Fruit fly (Drosophila melanogaster) whole organism, pupa: ENCODE measurements around the gene CG15912.

ENCODE experiments used
- CG10348 ChIP-seq: fragments of 200-800 bp; sonication (Bioruptor generic); IDR thresholded peaks from 2 replicates; pipeline ENCODE4 v1.3.6; 2022; ENCODE audit warnings: missing biosample characterization, missing genetic modification characterization
- CG12605 ChIP-seq: fragments of 200-800 bp; sonication (Bioruptor generic); IDR thresholded peaks from 2 replicates; pipeline ENCODE4 v1.3.6; 2022; ENCODE audit warnings: missing biosample characterization, missing genetic modification characterization
- CG13204 ChIP-seq: fragments of 200-800 bp; sonication (Bioruptor generic); optimal IDR thresholded peaks from 2 replicates; lab custom pipeline; 2018; ENCODE audit warnings: missing biosample characterization, mild to moderate bottlenecking, missing genetic modification characterization, moderate library complexity
- CG14655 ChIP-seq: fragments of 200-800 bp; sonication (Bioruptor generic); optimal IDR thresholded peaks from 3 replicates; lab custom pipeline; 2017; ENCODE audit warnings: mild to moderate bottlenecking, missing biosample characterization, missing genetic modification reagents, missing genetic modification characterization
- CG15710 ChIP-seq: fragments of 200-800 bp; sonication (Bioruptor generic); optimal IDR thresholded peaks from 2 replicates; lab custom pipeline; 2018; ENCODE audit warnings: missing biosample characterization, mild to moderate bottlenecking, missing genetic modification characterization, moderate library complexity
- CG17806 ChIP-seq: fragments of 200-800 bp; sonication (Bioruptor generic); optimal IDR thresholded peaks from 2 replicates; lab custom pipeline; 2018; ENCODE audit warnings: missing biosample characterization, mild to moderate bottlenecking, missing genetic modification characterization, moderate library complexity
- CG32121 ChIP-seq: fragments of 200-800 bp; sonication (Bioruptor generic); IDR thresholded peaks from 2 replicates; pipeline ENCODE4 v1.3.6; 2022; ENCODE audit warnings: missing biosample characterization, missing genetic modification characterization
- CG34367 ChIP-seq: fragments of 200-800 bp; sonication (Bioruptor generic); optimal IDR thresholded peaks from 2 replicates; lab custom pipeline; 2018; ENCODE audit warnings: missing biosample characterization, mild to moderate bottlenecking, missing genetic modification characterization
- CG4496 ChIP-seq: fragments of 200-800 bp; sonication (Bioruptor generic); IDR thresholded peaks from 3 replicates; pipeline ENCODE4 v1.3.6; 2022; ENCODE audit warnings: missing biosample characterization, missing genetic modification characterization
- CG8159 ChIP-seq: fragments of 200-800 bp; sonication (Bioruptor generic); optimal IDR thresholded peaks from 3 replicates; lab custom pipeline; 2018; ENCODE audit warnings: missing biosample characterization, mild to moderate bottlenecking, missing genetic modification characterization, moderate library complexity
- CG8301 ChIP-seq: fragments of 200-800 bp; sonication (Bioruptor generic); optimal IDR thresholded peaks from 2 replicates; lab custom pipeline; 2018; ENCODE audit warnings: missing biosample characterization, mild to moderate bottlenecking, missing genetic modification characterization
- CG9948 ChIP-seq: fragments of 200-800 bp; sonication (Bioruptor generic); optimal IDR thresholded peaks from 2 replicates; lab custom pipeline; 2018; ENCODE audit warnings: missing biosample characterization, mild to moderate bottlenecking, missing genetic modification characterization, moderate library complexity
- D1 ChIP-seq: fragments of 200-800 bp; sonication (Bioruptor generic); optimal IDR thresholded peaks from 2 replicates; lab custom pipeline; 2018; ENCODE audit warnings: missing biosample characterization, mild to moderate bottlenecking, missing genetic modification characterization, moderate library complexity
- EcR ChIP-seq: fragments of 200-800 bp; sonication (Bioruptor generic); optimal IDR thresholded peaks from 3 replicates; lab custom pipeline; 2019; ENCODE audit warnings: missing biosample characterization, missing genetic modification characterization, mild to moderate bottlenecking, moderate library complexity, missing genetic modification reagents
- Ets98B ChIP-seq: fragments of 200-800 bp; sonication (Bioruptor generic); IDR thresholded peaks from 2 replicates; pipeline ENCODE4 v1.3.6; 2022; ENCODE audit warnings: missing biosample characterization, missing genetic modification characterization
- Pif1A ChIP-seq: fragments of 200-800 bp; sonication (Bioruptor generic); optimal IDR thresholded peaks from 3 replicates; lab custom pipeline; 2016; ENCODE audit warnings: missing biosample characterization, missing genetic modification characterization
- Pif1B ChIP-seq: fragments of 200-800 bp; sonication (Bioruptor generic); optimal IDR thresholded peaks from 3 replicates; lab custom pipeline; 2016; ENCODE audit warnings: missing biosample characterization, missing genetic modification characterization
- Snoo ChIP-seq: fragments of 200-800 bp; sonication (Bioruptor generic); optimal IDR thresholded peaks from 3 replicates; lab custom pipeline; 2017; ENCODE audit warnings: missing biosample characterization, mild to moderate bottlenecking, missing genetic modification characterization, inconsistent platforms
- fd96Ca ChIP-seq: fragments of 200-800 bp; sonication (Bioruptor generic); IDR thresholded peaks from 3 replicates; pipeline ENCODE4 v1.3.6; 2022; ENCODE audit warnings: missing biosample characterization, missing genetic modification characterization
- gl ChIP-seq: fragments of 200-800 bp; sonication (Bioruptor generic); optimal IDR thresholded peaks from 2 replicates; lab custom pipeline; 2018; ENCODE audit warnings: missing biosample characterization, mild to moderate bottlenecking, missing genetic modification characterization
- rn ChIP-seq: fragments of 200-800 bp; sonication (Bioruptor generic); IDR thresholded peaks from 2 replicates; pipeline ENCODE4 v1.3.6; 2022; ENCODE audit warnings: missing biosample characterization, missing genetic modification characterization

The CG15912 gene

DNA sequence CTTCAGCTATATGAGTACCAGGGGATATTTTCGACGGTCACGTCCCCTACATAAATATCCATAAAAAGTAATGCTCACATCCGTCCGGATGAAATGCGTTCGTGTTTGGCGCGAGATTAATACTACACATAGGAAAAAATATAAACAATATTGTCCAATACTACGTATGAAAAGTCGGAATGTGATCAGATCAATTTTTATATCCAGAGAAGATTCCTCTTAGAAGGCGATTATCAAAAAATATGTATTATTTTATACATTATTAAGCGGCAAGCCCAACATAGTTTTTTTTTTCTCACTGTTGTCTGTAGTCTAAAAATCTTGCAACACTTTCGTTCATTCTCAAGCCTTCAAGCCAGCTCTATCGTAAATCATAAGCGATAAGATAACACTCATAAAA is 25.1 kb downstream of the CG15912 start:
- peak; percentile 27 for TF ChIP-seq CG8159
- no peak for TF ChIP-seq D1 (tag; lab: Kevin White, UChicago)
- TF ChIP-seq, all 21 proteins: peak for 1

DNA sequence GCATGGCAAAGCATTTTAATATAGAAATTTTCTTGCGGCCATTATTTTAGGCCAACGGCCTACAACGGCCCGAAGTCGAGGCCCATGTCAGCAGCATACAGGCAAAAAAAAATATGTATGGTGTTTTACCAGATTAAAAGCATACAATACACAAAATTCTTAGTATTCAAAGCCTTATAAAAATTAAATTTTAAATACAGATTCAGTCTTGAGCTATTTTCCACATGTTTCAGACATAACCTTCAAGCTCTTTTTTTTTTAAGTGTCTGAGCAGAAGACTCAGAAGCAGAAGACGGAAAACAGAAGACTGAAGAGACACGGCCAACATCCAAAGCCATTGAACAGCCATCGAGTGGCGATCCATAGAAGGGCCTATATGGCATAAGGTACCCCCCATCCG is 32.9 kb downstream of the CG15912 start:
- TF ChIP-seq CG12605 (GFP tag; lab: Robert Waterston, UW) (no peak), CG8301 (tag; lab: Kevin White, UChicago) (no peak), Pif1A (GFP tag; lab: Kevin White, UChicago) (no peak), Ets98B (GFP tag; lab: Robert Waterston, UW) (no peak), CG8159 (peak; percentile 9), CG34367 (tag; lab: Kevin White, UChicago) (no peak), gl (tag; lab: Kevin White, UChicago) (no peak), fd96Ca (GFP tag; lab: Robert Waterston, UW) (no peak), CG4496 (GFP tag; lab: Robert Waterston, UW) (no peak), CG10348 (GFP tag; lab: Robert Waterston, UW) (no peak), CG14655 (GFP tag; lab: Kevin White, UChicago) (peak; percentile 31), CG32121 (GFP tag; lab: Robert Waterston, UW) (no peak), Pif1B (GFP tag; lab: Kevin White, UChicago) (no peak), rn (GFP tag; lab: Robert Waterston, UW) (no peak), CG17806 (tag; lab: Kevin White, UChicago) (no peak), CG9948 (tag; lab: Kevin White, UChicago) (peak; percentile 20), Snoo (tag; lab: Kevin White, UChicago) (no peak), EcR (no peak), CG13204 (GFP tag; lab: Kevin White, UChicago) (no peak), D1 (tag; lab: Kevin White, UChicago) (no peak), CG15710 (tag; lab: Kevin White, UChicago) (peak; percentile 4)

DNA sequence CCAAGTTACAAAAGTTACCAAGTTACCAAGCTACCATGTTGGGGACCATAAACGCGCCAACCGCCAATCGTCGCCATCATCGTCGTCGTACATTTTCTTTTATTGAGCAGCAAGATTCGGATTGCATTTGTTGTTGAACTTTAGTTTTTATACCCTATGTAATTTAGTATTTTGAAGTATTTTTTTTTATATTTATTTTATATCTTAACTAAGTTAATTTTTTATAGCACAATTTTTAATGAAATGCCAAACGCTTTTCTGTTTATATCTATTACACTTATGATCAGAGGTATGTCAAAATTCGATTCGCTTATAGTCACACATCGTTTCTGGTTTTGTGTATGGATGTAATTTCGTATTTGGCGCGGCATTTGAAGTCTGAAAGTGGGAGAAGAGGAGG is 33.6 kb downstream of the CG15912 start:
- TF ChIP-seq CG8301 (tag; lab: Kevin White, UChicago), result peak; percentile 35
- TF ChIP-seq Ets98B (GFP tag; lab: Robert Waterston, UW), result 0 out of 2 replicates have a peak, but pooled peaks have one; percentile 31
- TF ChIP-seq fd96Ca (GFP tag; lab: Robert Waterston, UW), result no peak
- TF ChIP-seq CG14655 (GFP tag; lab: Kevin White, UChicago), result peak; percentile 23
- TF ChIP-seq Pif1A (GFP tag; lab: Kevin White, UChicago), result no peak
- TF ChIP-seq CG9948 (tag; lab: Kevin White, UChicago), result no peak

DNA sequence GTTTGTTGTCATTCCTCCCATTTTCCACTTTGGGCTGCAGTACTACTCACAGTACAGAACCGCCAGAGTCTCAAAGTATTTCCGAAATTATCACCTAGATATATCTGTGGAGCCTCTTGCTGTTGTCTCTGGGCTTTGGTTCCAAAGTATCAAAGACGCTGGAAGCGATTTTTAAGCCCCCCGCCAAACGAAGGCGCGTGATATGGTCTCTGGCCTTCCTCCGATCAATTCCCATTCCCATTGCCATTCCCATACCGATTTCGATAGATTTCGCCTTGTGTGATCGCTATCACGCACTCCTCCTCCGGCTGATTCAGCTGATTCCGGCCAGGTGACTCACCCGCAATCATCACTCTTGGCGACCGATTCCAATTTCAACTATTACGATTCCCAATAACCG is 38.7 kb downstream of the CG15912 start:
- TF ChIP-seq Ets98B (GFP tag; lab: Robert Waterston, UW) (no peak), gl (tag; lab: Kevin White, UChicago) (no peak)

DNA sequence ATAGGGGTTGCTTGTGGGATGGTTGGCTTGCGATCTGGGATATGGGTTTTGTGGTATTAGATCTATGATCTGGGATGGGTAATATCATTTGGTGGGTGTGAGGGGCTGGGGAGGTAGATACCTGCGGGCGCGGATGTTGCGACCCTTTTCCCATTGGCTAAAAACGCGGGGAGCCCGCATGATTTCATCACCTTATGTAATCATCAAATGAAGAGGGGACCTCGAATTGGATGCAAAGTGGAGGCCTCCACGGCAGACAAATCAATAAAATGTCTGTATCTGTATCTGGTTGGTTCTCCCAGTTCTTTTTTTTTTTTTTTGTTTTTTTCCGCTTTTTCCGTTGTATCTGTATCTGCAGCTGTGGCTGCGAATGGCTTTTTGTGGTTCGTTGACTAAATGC is 40.1 kb downstream of the CG15912 start:
- no peak for TF ChIP-seq CG4496 (GFP tag; lab: Robert Waterston, UW)
- TF ChIP-seq fd96Ca (GFP tag; lab: Robert Waterston, UW), result no peak
- TF ChIP-seq CG8159, result no peak
- TF ChIP-seq EcR, result no peak
- TF ChIP-seq gl (tag; lab: Kevin White, UChicago), result no peak
- no peak for TF ChIP-seq CG34367 (tag; lab: Kevin White, UChicago)

DNA sequence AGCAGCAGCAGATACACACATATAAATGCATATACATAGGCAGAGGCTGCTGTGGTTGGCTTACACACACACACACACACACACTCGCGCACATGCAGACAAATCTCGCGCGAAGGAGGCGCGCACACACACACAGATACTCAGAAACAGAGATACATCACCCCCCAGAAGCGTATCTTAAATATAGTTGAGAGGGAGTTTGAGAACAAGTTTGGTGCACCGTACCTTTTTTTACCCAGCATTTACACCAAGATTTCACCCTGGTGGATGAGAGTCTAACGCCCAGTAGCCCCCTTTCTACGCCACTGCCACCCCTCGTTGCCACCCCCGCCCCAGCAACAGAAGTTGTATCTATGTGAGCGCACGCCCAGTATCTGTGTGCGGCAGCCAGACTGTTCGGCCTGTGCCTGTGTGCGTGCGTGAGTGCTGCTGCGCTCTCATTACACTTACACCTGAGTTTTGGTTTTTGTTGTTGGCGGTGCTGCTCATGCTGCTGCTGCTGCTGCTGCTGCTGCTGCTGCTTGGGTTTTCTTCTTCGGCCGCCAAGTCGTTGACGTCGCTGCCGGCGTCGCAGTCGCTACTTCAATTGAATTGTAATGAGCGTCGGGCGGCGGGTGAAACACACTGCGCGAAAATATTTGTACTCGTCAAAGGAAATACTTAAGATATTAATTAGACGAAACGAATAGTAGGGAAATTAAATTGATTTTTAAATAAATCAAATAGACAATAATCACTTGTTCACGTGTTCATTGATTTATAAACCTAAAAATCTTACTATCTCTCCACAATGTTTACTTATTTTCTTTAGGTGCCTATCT is 41.3 kb downstream of the CG15912 start:
- TF ChIP-seq gl (tag; lab: Kevin White, UChicago) (peak; percentile 84), rn (GFP tag; lab: Robert Waterston, UW) (peak; percentile 97), CG4496 (GFP tag; lab: Robert Waterston, UW) (peak; percentile 98), CG32121 (GFP tag; lab: Robert Waterston, UW) (peak; percentile 94), CG17806 (tag; lab: Kevin White, UChicago) (peak; percentile 86), Pif1B (GFP tag; lab: Kevin White, UChicago) (peak; percentile 44), CG13204 (GFP tag; lab: Kevin White, UChicago) (peak; percentile 77), CG8159 (peak; percentile 90), CG9948 (tag; lab: Kevin White, UChicago) (peak; percentile 84), CG12605 (GFP tag; lab: Robert Waterston, UW) (peak; percentile 92), CG34367 (tag; lab: Kevin White, UChicago) (peak; percentile 92), D1 (tag; lab: Kevin White, UChicago) (no peak), CG8301 (tag; lab: Kevin White, UChicago) (peak; percentile 88), fd96Ca (GFP tag; lab: Robert Waterston, UW) (peak; percentile 98), CG14655 (GFP tag; lab: Kevin White, UChicago) (peak; percentile 92), CG10348 (GFP tag; lab: Robert Waterston, UW) (peak; percentile 86), EcR (peak; percentile 23), Pif1A (GFP tag; lab: Kevin White, UChicago) (peak; percentile 55), Ets98B (GFP tag; lab: Robert Waterston, UW) (peak; percentile 96), Snoo (tag; lab: Kevin White, UChicago) (peak; percentile 95), CG15710 (tag; lab: Kevin White, UChicago) (peak; percentile 94)
